Worm (Caenorhabditis elegans) whole organism, early embryonic: ENCODE measurements around the gene D2024.4.

ENCODE experiments used
- B0310.2 ChIP-seq: sonication (generic microtip); optimal IDR thresholded peaks from 2 replicates; lab custom pipeline; 2016; ENCODE audit warnings: mild to moderate bottlenecking, missing genetic modification characterization, missing compliant biosample characterization
- F13C5.2 ChIP-seq: sonication (generic microtip); optimal IDR thresholded peaks from 2 replicates; lab custom pipeline; 2017; ENCODE audit warnings: mild to moderate bottlenecking, missing genetic modification characterization, inconsistent platforms, missing compliant biosample characterization
- ama-1 ChIP-seq: fragments of 150-350 bp; optimal IDR thresholded peaks from 2 replicates; lab custom pipeline; 2014
- ceh-36 ChIP-seq: sonication (generic microtip); optimal IDR thresholded peaks from 2 replicates; lab custom pipeline; 2016; ENCODE audit warnings: missing genetic modification characterization, inconsistent platforms, missing compliant biosample characterization
- ets-7 ChIP-seq: sonication (generic microtip); optimal IDR thresholded peaks from 2 replicates; lab custom pipeline; 2016; ENCODE audit warnings: missing genotype, missing genetic modification characterization, missing compliant biosample characterization
- flt-1 ChIP-seq: fragments of 200-800 bp; sonication (Bioruptor generic); IDR thresholded peaks from 2 replicates; pipeline ENCODE4 v1.3.6; 2022; ENCODE audit warnings: missing genetic modification characterization, missing compliant biosample characterization
- hmbx-1 ChIP-seq: sonication (generic microtip); optimal IDR thresholded peaks from 2 replicates; lab custom pipeline; 2016; ENCODE audit warnings: mild to moderate bottlenecking, missing genetic modification characterization, missing compliant biosample characterization
- hmg-4 ChIP-seq: fragments of 200-800 bp; sonication (Bioruptor generic); optimal IDR thresholded peaks from 2 replicates; lab custom pipeline; 2018; ENCODE audit warnings: mild to moderate bottlenecking, missing genetic modification characterization, missing compliant biosample characterization
- hnd-1 ChIP-seq: sonication (generic microtip); optimal IDR thresholded peaks from 2 replicates; lab custom pipeline; 2016; ENCODE audit warnings: missing genetic modification characterization, missing compliant biosample characterization
- pes-1 ChIP-seq: fragments of 200-800 bp; sonication (Bioruptor generic); IDR thresholded peaks from 2 replicates; pipeline ENCODE4 v1.3.6; 2022; ENCODE audit warnings: missing genetic modification reagents, missing genetic modification characterization, missing compliant biosample characterization
- scrt-1 ChIP-seq: fragments of 200-800 bp; sonication (Bioruptor generic); IDR thresholded peaks from 2 replicates; pipeline ENCODE4 v1.3.6; 2022; ENCODE audit warnings: missing genetic modification characterization, missing compliant biosample characterization
- sea-1 ChIP-seq: fragments of 200-800 bp; sonication (Bioruptor generic); conservative IDR thresholded peaks from 2 replicates; pipeline ENCODE4 v1.3.6; 2022; ENCODE audit warnings: missing genetic modification characterization, missing compliant biosample characterization
- tbx-11 ChIP-seq: fragments of 200-800 bp; sonication (Bioruptor generic); IDR thresholded peaks from 2 replicates; pipeline ENCODE4 v1.3.6; 2022; ENCODE audit warnings: missing genetic modification characterization, missing compliant biosample characterization
- tra-4 ChIP-seq: sonication (generic microtip); optimal IDR thresholded peaks from 2 replicates; lab custom pipeline; 2017; ENCODE audit warnings: missing genetic modification characterization, missing compliant biosample characterization

DNA sequence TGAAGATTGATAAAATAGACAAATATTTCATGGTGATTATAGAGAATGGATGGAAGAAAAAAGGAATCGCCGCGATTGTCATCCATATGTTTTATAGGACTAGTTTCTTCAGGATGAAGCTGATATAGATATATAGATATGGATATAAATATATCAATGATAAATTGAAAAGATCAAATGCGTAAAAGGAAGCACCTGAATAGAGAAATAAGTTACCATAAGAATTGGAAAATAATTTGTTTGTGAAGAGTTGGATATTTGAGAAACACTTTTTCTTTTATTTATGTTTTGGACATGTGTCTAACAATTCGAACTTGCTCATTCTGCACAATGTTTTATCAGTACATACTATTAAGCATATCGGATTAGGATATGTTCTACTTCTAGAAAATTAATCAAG is 43.0 kb upstream of the D2024.4 start, which contains the start of gene C42D4.13:
- TF ChIP-seq scrt-1 (no peak), ama-1 (lab: Kevin White, UChicago) (no peak), ceh-36 (no peak), ets-7 (tag; lab: Kevin White, UChicago) (no peak), flt-1 (GFP tag; lab: Robert Waterston, UW) (no peak), B0310.2 (no peak), hmg-4 (no peak), tbx-11 (GFP tag; lab: Robert Waterston, UW) (no peak), tra-4 (tag; lab: Kevin White, UChicago) (no peak), F13C5.2 (no peak), pes-1 (GFP tag; lab: Robert Waterston, UW) (no peak), sea-1 (no peak), hmbx-1 (tag; lab: Kevin White, UChicago) (no peak), hnd-1 (tag; lab: Kevin White, UChicago) (no peak)
